Fruit fly (Drosophila melanogaster) whole organism, wandering third instar larva: ENCODE results near the gene CG14275.

ENCODE experiments used
- CG9705 ChIP-seq: fragments of 200-800 bp; sonication (Bioruptor generic); optimal IDR thresholded peaks from 2 replicates; lab custom pipeline; 2018; ENCODE audit warnings: missing biosample characterization, mild to moderate bottlenecking, missing genetic modification characterization
- Dif ChIP-seq: fragments of 200-275, 200-300 bp; sonication (Bioruptor generic); optimal IDR thresholded peaks from 2 replicates; lab custom pipeline; 2018; ENCODE audit warnings: missing biosample characterization, missing genetic modification characterization; ENCODE audit not compliant: partially characterized antibody
- HLH106 ChIP-seq: fragments of 200-800 bp; optimal IDR thresholded peaks from 3 replicates; lab custom pipeline; 2019; ENCODE audit warnings: missing biosample characterization, mild to moderate bottlenecking, missing genetic modification characterization, moderate library complexity
- Hnf4 ChIP-seq: fragments of 200-800 bp; sonication (Bioruptor generic); optimal IDR thresholded peaks from 2 replicates; lab custom pipeline; 2016; ENCODE audit warnings: missing biosample characterization, mild to moderate bottlenecking, missing genetic modification characterization
- Hr83 ChIP-seq: fragments of 200-300 bp; sonication (Bioruptor generic); optimal IDR thresholded peaks from 2 replicates; lab custom pipeline; 2016; ENCODE audit warnings: missing biosample characterization, mild to moderate bottlenecking, missing genetic modification characterization, moderate library complexity; ENCODE audit not compliant: poor library complexity, severe bottlenecking
- Jra ChIP-seq: sonication (Bioruptor generic); optimal IDR thresholded peaks from 2 replicates; lab custom pipeline; 2016; ENCODE audit warnings: missing biosample characterization, missing genetic modification characterization
- Myc ChIP-seq: fragments of >200 bp; optimal IDR thresholded peaks from 2 replicates; lab custom pipeline; 2017
- N ChIP-seq: fragments of >200 bp; optimal IDR thresholded peaks from 2 replicates; lab custom pipeline; 2018; ENCODE audit warnings: missing biosample characterization, missing external identifiers, missing genetic modification characterization
- OdsH ChIP-seq: fragments of 200-800 bp; sonication (Bioruptor generic); optimal IDR thresholded peaks from 2 replicates; lab custom pipeline; 2016; ENCODE audit warnings: missing biosample characterization, mild to moderate bottlenecking, missing genetic modification characterization
- Rel ChIP-seq, 2 experiments: fragments of 200-800 bp; sonication (Bioruptor generic) in 1 of 2; optimal IDR thresholded peaks; 2 replicates in 1 of 2; 3 replicates in 1 of 2; lab custom pipeline; 2016 to 2019; ENCODE audit warnings: mild to moderate bottlenecking in 2 of 2, missing biosample characterization in 2 of 2, missing genetic modification characterization in 2 of 2, moderate library complexity in 1 of 2
- Sp1 ChIP-seq: fragments of 200-800 bp; sonication (Bioruptor generic); optimal IDR thresholded peaks from 3 replicates; lab custom pipeline; 2019; ENCODE audit warnings: missing biosample characterization, mild to moderate bottlenecking, missing genetic modification characterization, moderate library complexity
- Vsx2 ChIP-seq: fragments of 200-300, 225-300 bp; sonication (Bioruptor generic); optimal IDR thresholded peaks from 2 replicates; lab custom pipeline; 2018; ENCODE audit warnings: missing biosample characterization, missing genetic modification characterization; ENCODE audit not compliant: partially characterized antibody
- br ChIP-seq: fragments of 200-800 bp; sonication (Bioruptor generic); optimal IDR thresholded peaks from 2 replicates; lab custom pipeline; 2016; ENCODE audit warnings: missing biosample characterization, missing genetic modification characterization
- brk ChIP-seq: fragments of 200-800 bp; sonication (Bioruptor generic); optimal IDR thresholded peaks from 2 replicates; lab custom pipeline; 2016; ENCODE audit warnings: missing biosample characterization, mild to moderate bottlenecking, missing genetic modification characterization
- dl ChIP-seq, 2 experiments: fragments of 175-275, 200-275 bp in 1 of 2; fragments of 200-275 bp in 1 of 2; sonication (Bioruptor generic); optimal IDR thresholded peaks; lab custom pipeline; 2018; ENCODE audit warnings: mild to moderate bottlenecking in 2 of 2, missing biosample characterization in 2 of 2, missing genetic modification characterization in 2 of 2, moderate library complexity in 2 of 2; ENCODE audit not compliant: partially characterized antibody in 2 of 2, insufficient read depth in 1 of 2
- dmrt93B ChIP-seq: fragments of 200-800 bp; sonication (Bioruptor generic); optimal IDR thresholded peaks from 2 replicates; lab custom pipeline; 2018; ENCODE audit warnings: missing biosample characterization, mild to moderate bottlenecking, missing genetic modification characterization
- dsf ChIP-seq: sonication (Bioruptor generic); optimal IDR thresholded peaks from 2 replicates; lab custom pipeline; 2016; ENCODE audit warnings: missing biosample characterization, missing genetic modification characterization, borderline replicate concordance
- ey ChIP-seq: fragments of 200-800 bp; sonication (Bioruptor generic); optimal IDR thresholded peaks from 2 replicates; lab custom pipeline; 2016; ENCODE audit warnings: missing biosample characterization, missing genetic modification characterization
- foxo ChIP-seq, 2 experiments: fragments of 200-800 bp; sonication (Bioruptor generic); optimal IDR thresholded peaks; 2 replicates in 1 of 2; 3 replicates in 1 of 2; lab custom pipeline; 2016 to 2017; ENCODE audit warnings: missing biosample characterization in 2 of 2, missing genetic modification characterization in 2 of 2
- fru ChIP-seq: fragments of 200-800 bp; sonication (Bioruptor generic); optimal IDR thresholded peaks from 3 replicates; lab custom pipeline; 2016; ENCODE audit warnings: missing biosample characterization, mild to moderate bottlenecking, missing genetic modification characterization
- h ChIP-seq: fragments of 200-800 bp; sonication (Bioruptor generic); optimal IDR thresholded peaks from 3 replicates; lab custom pipeline; 2016; ENCODE audit warnings: missing biosample characterization, mild to moderate bottlenecking, missing genetic modification characterization
- jim ChIP-seq: fragments of 175-275, 200-325 bp; sonication (Bioruptor generic); optimal IDR thresholded peaks from 2 replicates; lab custom pipeline; 2016; ENCODE audit warnings: missing biosample characterization, mild to moderate bottlenecking, missing genetic modification characterization
- psq ChIP-seq: fragments of 200-800 bp; sonication (Bioruptor generic); optimal IDR thresholded peaks from 3 replicates; lab custom pipeline; 2017; ENCODE audit warnings: missing biosample characterization, mild to moderate bottlenecking, missing genetic modification characterization, moderate library complexity
- rgr ChIP-seq: fragments of 200-800 bp; sonication (Bioruptor generic); optimal IDR thresholded peaks from 3 replicates; lab custom pipeline; 2016; ENCODE audit warnings: missing biosample characterization, mild to moderate bottlenecking, missing genetic modification characterization
- sage ChIP-seq: fragments of 200-800 bp; sonication (Bioruptor generic); optimal IDR thresholded peaks from 2 replicates; lab custom pipeline; 2016; ENCODE audit warnings: missing biosample characterization, mild to moderate bottlenecking, missing genetic modification characterization
- sv ChIP-seq: fragments of 200-800 bp; sonication (Bioruptor generic); optimal IDR thresholded peaks from 3 replicates; lab custom pipeline; 2016; ENCODE audit warnings: missing biosample characterization, missing genetic modification characterization
- tai ChIP-seq: sonication (Bioruptor generic); optimal IDR thresholded peaks from 2 replicates; lab custom pipeline; 2016; ENCODE audit warnings: missing biosample characterization, missing genetic modification characterization
- usp ChIP-seq: fragments of >200 bp; optimal IDR thresholded peaks from 2 replicates; lab custom pipeline; 2017; ENCODE audit warnings: missing biosample characterization, missing genetic modification characterization
- woc ChIP-seq: sonication (Bioruptor generic); optimal IDR thresholded peaks from 2 replicates; lab custom pipeline; 2016; ENCODE audit warnings: missing biosample characterization, mild to moderate bottlenecking, missing genetic modification characterization

CG14275 gene

DNA sequence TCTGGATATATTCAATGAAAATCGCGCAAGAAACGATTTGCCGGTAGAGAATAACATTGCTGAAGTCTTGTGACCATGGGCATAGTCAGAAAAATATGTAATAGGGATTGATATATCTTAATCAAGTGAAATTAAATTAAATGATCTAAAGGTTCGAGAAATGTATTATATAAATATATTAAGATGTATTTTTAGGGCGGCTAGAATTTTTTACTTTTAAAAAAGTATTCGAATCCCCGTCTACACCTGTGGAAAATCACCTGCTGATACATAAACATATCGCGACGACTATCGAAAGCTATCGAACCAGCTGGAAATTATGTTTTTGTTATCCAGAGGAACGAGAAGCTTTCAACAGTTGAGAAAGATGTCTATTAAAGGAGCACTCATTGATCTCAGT, 49.5 kb downstream of the CG14275 start, which contains the start of the genes CG13390 and CG17294 (continued):
- TF ChIP-seq dmrt93B (peak; percentile 99), dl (GFP tag; optimal IDR thresholded peaks at IDR 0.05; lab: Kevin White, UChicago; ENCODE audit: insufficient read depth in 1 of 2, partially characterized antibody in 2 of 2) (no peak), Hr83 (GFP tag; lab: Kevin White, UChicago) (peak; percentile 83), sv (GFP tag; lab: Kevin White, UChicago) (peak; percentile 98), Hnf4 (GFP tag; lab: Kevin White, UChicago) (peak; percentile 99), Myc (no peak), Sp1 (GFP tag; lab: Kevin White, UChicago) (peak; percentile 100)

DNA sequence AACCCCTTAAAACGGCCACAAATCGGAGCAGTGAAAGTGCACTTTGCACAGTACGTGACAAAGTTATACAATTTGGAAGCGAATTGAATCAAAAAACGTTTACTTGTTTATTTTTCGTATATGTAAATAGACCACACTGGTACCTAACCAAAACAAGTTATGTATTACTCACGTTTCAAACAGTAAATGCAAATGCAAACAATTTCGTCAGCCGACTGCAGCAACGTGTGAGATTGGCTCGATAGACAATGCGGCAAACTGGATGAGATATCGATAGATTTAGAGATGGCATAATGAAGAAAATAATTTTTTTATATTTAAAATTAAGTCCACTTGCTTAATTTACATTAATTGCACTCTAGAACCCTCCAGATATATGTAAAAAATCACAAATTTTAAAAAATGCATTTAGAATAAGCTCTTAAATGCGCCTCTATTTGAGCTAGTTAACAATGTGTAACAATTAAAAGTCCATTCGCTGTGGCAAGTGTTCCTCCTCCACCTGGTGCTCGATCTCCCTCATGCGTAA, 54.3 kb downstream of the CG14275 start, which contains the start of gene AlaRS:
AlaRS (minus strand) TSS at position 257 of the 529 bp plus-strand sequence.
- TF ChIP-seq Sp1 (GFP tag; lab: Kevin White, UChicago) (peak; percentile 56), N (GFP tag; lab: Kevin White, UChicago) (no peak), dsf (GFP tag; lab: Kevin White, UChicago) (peak; percentile 15), br (GFP tag; lab: Kevin White, UChicago) (peak; percentile 42), brk (GFP tag; lab: Kevin White, UChicago) (peak; percentile 65), Hnf4 (GFP tag; lab: Kevin White, UChicago) (peak; percentile 76), tai (GFP tag; lab: Kevin White, UChicago) (no peak), Vsx2 (GFP tag; lab: Kevin White, UChicago) (no peak), rgr (GFP tag; lab: Kevin White, UChicago) (peak; percentile 69), fru (peak; percentile 63), foxo (GFP tag; optimal IDR thresholded peaks at IDR 0.05; lab: Kevin White, UChicago) (peak in 1 of 2 experiments; percentile 66), OdsH (GFP tag; lab: Kevin White, UChicago) (peak; percentile 57), Rel (GFP tag; optimal IDR thresholded peaks at IDR 0.05; lab: Kevin White, UChicago) (no peak), Rel (tag; optimal IDR thresholded peaks at IDR 0.05; lab: Kevin White, UChicago) (peak; percentile 24), sage (GFP tag; lab: Kevin White, UChicago) (peak; percentile 70), psq (GFP tag; lab: Kevin White, UChicago) (peak; percentile 52), h (GFP tag; lab: Kevin White, UChicago) (peak; percentile 76), CG9705 (GFP tag; lab: Kevin White, UChicago) (peak; percentile 40), ey (GFP tag; lab: Kevin White, UChicago) (peak; percentile 42), Jra (GFP tag; lab: Kevin White, UChicago) (peak; percentile 31), sv (GFP tag; lab: Kevin White, UChicago) (peak; percentile 30), usp (GFP tag; lab: Kevin White, UChicago) (no peak), jim (GFP tag; lab: Kevin White, UChicago) (no peak), woc (GFP tag; lab: Kevin White, UChicago) (peak; percentile 57), Dif (GFP tag; lab: Kevin White, UChicago) (no peak), HLH106 (peak; percentile 53)
